Fruit fly (Drosophila melanogaster) whole organism, wandering third instar larva: Measurements from ENCODE around the gene Tctp.

ENCODE experiments used
- N ChIP-seq: fragments of >200 bp; optimal IDR thresholded peaks from 2 replicates; lab custom pipeline; 2018; ENCODE audit warnings: missing biosample characterization, missing external identifiers, missing genetic modification characterization
- ey ChIP-seq: fragments of 200-800 bp; sonication (Bioruptor generic); optimal IDR thresholded peaks from 2 replicates; lab custom pipeline; 2016; ENCODE audit warnings: missing biosample characterization, missing genetic modification characterization
- lola ChIP-seq: fragments of >200 bp; optimal IDR thresholded peaks from 2 replicates; lab custom pipeline; 2017; ENCODE audit warnings: missing biosample characterization, missing genetic modification characterization
- usp ChIP-seq: fragments of >200 bp; optimal IDR thresholded peaks from 2 replicates; lab custom pipeline; 2017; ENCODE audit warnings: missing biosample characterization, missing genetic modification characterization
- woc ChIP-seq: sonication (Bioruptor generic); optimal IDR thresholded peaks from 2 replicates; lab custom pipeline; 2016; ENCODE audit warnings: missing biosample characterization, mild to moderate bottlenecking, missing genetic modification characterization

- TF ChIP-seq lola: no peak
- TF ChIP-seq N: no peak
- no peak for TF ChIP-seq ey (GFP tag; lab: Kevin White, UChicago)
- no peak for TF ChIP-seq usp
- no peak for TF ChIP-seq woc (GFP tag; lab: Kevin White, UChicago)
Measured at dm6 chr3R:11175777-11176176, 34.3 kb upstream of the Tctp start.
